Fruit fly (Drosophila melanogaster): ENCODE measurements around the gene Ref1.

- no peak for TF ChIP-seq Sry-β (GFP tag; optimal IDR thresholded peaks at IDR 0.05)
- no peak for TF ChIP-seq CG11093 (GFP tag; IDR thresholded peaks at IDR 0.05)
- no peak for TF ChIP-seq CkIIα-i1 (GFP tag; IDR thresholded peaks at IDR 0.05)
- no peak for TF ChIP-seq CG17186 (GFP tag; optimal IDR thresholded peaks at IDR 0.05)
- no peak for TF ChIP-seq CG10431 (GFP tag; optimal IDR thresholded peaks at IDR 0.05)
- no peak for TF ChIP-seq zen2 (GFP tag; IDR thresholded peaks at IDR 0.05; ENCODE audit: partially characterized antibody)
- no peak for TF ChIP-seq MBD-R2 (GFP tag; IDR thresholded peaks at IDR 0.05)
These were observed 25.4 kb upstream of the Ref1 start for dm6 chr3R:7105503-7106164.

Data from whole organism, embryonic.